Comparison of ENCODE assay signal across 4 worm cellular contexts in the genomic region with DNA sequence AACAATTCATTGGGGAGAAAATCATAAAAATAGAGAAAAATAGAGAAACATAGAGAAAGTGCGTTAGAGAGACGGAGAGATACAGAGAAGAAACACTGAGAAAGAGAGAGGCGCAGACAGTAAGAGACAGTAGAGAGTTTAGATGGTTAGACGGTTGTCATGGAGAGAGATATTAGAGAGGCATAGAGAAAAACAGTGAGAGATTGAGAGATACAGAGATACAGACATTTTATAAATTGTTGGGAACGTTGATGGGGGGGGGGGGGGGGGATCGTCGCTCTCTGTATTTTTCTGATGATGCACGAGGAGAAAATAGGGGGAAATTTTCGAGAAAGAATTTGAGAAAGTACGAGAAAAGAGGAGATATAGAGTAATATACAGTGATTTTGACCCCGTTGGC.
TF ChIP-seq lines count a peak whose summit lies in the region.

No protein-coding gene starts in this region.

TF ChIP-seq in whole organism, L1 larva, 84 proteins besides CTCF, POLR2A, EP300 and RAD21 (continued from another document and continues in another):
- peak in 1 of 2 experiments; percentile 71 for TF ChIP-seq ztf-11 (tag; optimal IDR thresholded peaks at IDR 0.05; lab: Kevin White, UChicago)
- peak; percentile 34 for TF ChIP-seq ceh-8 (GFP tag; optimal IDR thresholded peaks at IDR 0.05; lab: Kevin White, UChicago)
- no peak for TF ChIP-seq ama-1 (optimal IDR thresholded peaks at IDR 0.05; lab: Kevin White, UChicago)
- TF ChIP-seq sptf-1 (tag; optimal IDR thresholded peaks at IDR 0.05; lab: Kevin White, UChicago): no peak
- TF ChIP-seq ets-5 (GFP tag; IDR thresholded peaks at IDR 0.05; lab: Robert Waterston, UW): no peak
- no peak for TF ChIP-seq pqm-1 (tag; optimal IDR thresholded peaks at IDR 0.05; lab: Kevin White, UChicago)
- peak; percentile 72 for TF ChIP-seq isw-1 (GFP tag; IDR thresholded peaks at IDR 0.05; lab: Robert Waterston, UW)
- TF ChIP-seq nhr-12 (tag; optimal IDR thresholded peaks at IDR 0.05; lab: Kevin White, UChicago): no peak
- peak; percentile 95 for TF ChIP-seq snu-23 (GFP tag; optimal IDR thresholded peaks at IDR 0.05; lab: Kevin White, UChicago)
- peak; percentile 26 for TF ChIP-seq vab-15 (tag; optimal IDR thresholded peaks at IDR 0.05; lab: Kevin White, UChicago)
- TF ChIP-seq unc-62 (GFP tag; optimal IDR thresholded peaks at IDR 0.05; lab: Kevin White, UChicago): no peak
- TF ChIP-seq alr-1 (tag; optimal IDR thresholded peaks at IDR 0.05; lab: Kevin White, UChicago; ENCODE audit: borderline replicate concordance): no peak
- TF ChIP-seq efl-3 (GFP tag; optimal IDR thresholded peaks at IDR 0.05; lab: Kevin White, UChicago): no peak
- TF ChIP-seq C34B4.2 (tag; optimal IDR thresholded peaks at IDR 0.05; lab: Kevin White, UChicago): no peak
- TF ChIP-seq ces-1 (GFP tag; optimal IDR thresholded peaks at IDR 0.05; lab: Kevin White, UChicago): no peak
- TF ChIP-seq irx-1 (tag; optimal IDR thresholded peaks at IDR 0.05; lab: Kevin White, UChicago): peak; percentile 79
- peak; percentile 79 for TF ChIP-seq ztf-4 (tag; optimal IDR thresholded peaks at IDR 0.05; lab: Kevin White, UChicago)
- TF ChIP-seq lir-3 (tag; optimal IDR thresholded peaks at IDR 0.05; lab: Kevin White, UChicago; ENCODE audit: poor library complexity): no peak
- peak; percentile 84 to 90 for TF ChIP-seq lsy-2 (tag; optimal IDR thresholded peaks at IDR 0.05; lab: Kevin White, UChicago)
- TF ChIP-seq hpl-2 (GFP tag; optimal IDR thresholded peaks at IDR 0.05; lab: Kevin White, UChicago): no peak
- no peak for TF ChIP-seq pag-3 (tag; optimal IDR thresholded peaks at IDR 0.05; lab: Kevin White, UChicago; ENCODE audit: borderline replicate concordance, insufficient read depth)
- TF ChIP-seq C04F5.9 (tag; optimal IDR thresholded peaks at IDR 0.05; lab: Kevin White, UChicago): peak; percentile 31
- peak; percentile 57 to 86 for TF ChIP-seq lin-35 (GFP tag; optimal IDR thresholded peaks at IDR 0.05; lab: Kevin White, UChicago)
- peak; percentile 86 for TF ChIP-seq jun-1 (tag; optimal IDR thresholded peaks at IDR 0.05; lab: Kevin White, UChicago)
- no peak for TF ChIP-seq fkh-10 (GFP tag; optimal IDR thresholded peaks at IDR 0.05; lab: Kevin White, UChicago)
- TF ChIP-seq unc-30 (tag; optimal IDR thresholded peaks at IDR 0.05; lab: Kevin White, UChicago): no peak
- peak; percentile 91 for TF ChIP-seq nhr-19 (GFP tag; conservative IDR thresholded peaks at IDR 0.05; lab: Robert Waterston, UW)
- peak; percentile 46 to 83 (median 57) for TF ChIP-seq ceh-82 (tag; optimal IDR thresholded peaks at IDR 0.05; lab: Kevin White, UChicago)
- TF ChIP-seq aha-1 (tag; optimal IDR thresholded peaks at IDR 0.05; lab: Kevin White, UChicago): peak; percentile 52
- no peak for TF ChIP-seq skn-1 (tag; optimal IDR thresholded peaks at IDR 0.05; lab: Kevin White, UChicago)

TF ChIP-seq in whole organism, L2 larva, 48 proteins besides CTCF, POLR2A, EP300 and RAD21 (continued from another document):
- TF ChIP-seq skn-1 (tag; optimal IDR thresholded peaks at IDR 0.05; lab: Kevin White, UChicago) (no peak), sem-4 (tag; optimal IDR thresholded peaks at IDR 0.05; lab: Kevin White, UChicago) (peak; percentile 83), nhr-237 (tag; optimal IDR thresholded peaks at IDR 0.05; lab: Kevin White, UChicago) (peak; percentile 50), nhr-11 (tag; optimal IDR thresholded peaks at IDR 0.05; lab: Kevin White, UChicago) (no peak), zag-1 (tag; optimal IDR thresholded peaks at IDR 0.05; lab: Kevin White, UChicago) (no peak), ZK546.5 (tag; optimal IDR thresholded peaks at IDR 0.05; lab: Kevin White, UChicago) (no peak), ztf-1 (GFP tag; conservative IDR thresholded peaks at IDR 0.05; lab: Robert Waterston, UW) (no peak), nhr-129 (tag; optimal IDR thresholded peaks at IDR 0.05; lab: Kevin White, UChicago) (no peak), lin-13 (GFP tag; optimal IDR thresholded peaks at IDR 0.05; lab: Kevin White, UChicago) (peak; percentile 76), lsy-2 (tag; optimal IDR thresholded peaks at IDR 0.05; lab: Kevin White, UChicago) (peak; percentile 73 to 89), blmp-1 (tag; optimal IDR thresholded peaks at IDR 0.05; lab: Kevin White, UChicago; ENCODE audit: insufficient read depth) (peak; percentile 49), ceh-16 (tag; optimal IDR thresholded peaks at IDR 0.05; lab: Kevin White, UChicago) (no peak), peb-1 (tag; optimal IDR thresholded peaks at IDR 0.05; lab: Kevin White, UChicago) (no peak), nhr-23 (tag; optimal IDR thresholded peaks at IDR 0.05; lab: Kevin White, UChicago) (no peak), egl-27 (tag; optimal IDR thresholded peaks at IDR 0.05; lab: Kevin White, UChicago) (peak; percentile 42), R02D3.7 (tag; optimal IDR thresholded peaks at IDR 0.05; lab: Kevin White, UChicago) (no peak), sma-9 (GFP tag; optimal IDR thresholded peaks at IDR 0.05; lab: Kevin White, UChicago) (peak; percentile 94), sma-9 (tag; optimal IDR thresholded peaks at IDR 0.05; lab: Kevin White, UChicago) (no peak), nhr-6 (tag; optimal IDR thresholded peaks at IDR 0.05; lab: Kevin White, UChicago) (peak; percentile 76)

TF ChIP-seq in whole organism, L3 larva, 47 proteins besides CTCF, POLR2A, EP300 and RAD21 (continued from another document):
- TF ChIP-seq nhr-76 (tag; optimal IDR thresholded peaks at IDR 0.05; lab: Kevin White, UChicago) (no peak), elt-1 (tag; optimal IDR thresholded peaks at IDR 0.05; lab: Kevin White, UChicago) (no peak), unc-39 (tag; optimal IDR thresholded peaks at IDR 0.05; lab: Kevin White, UChicago) (no peak), aly-2 (tag; optimal IDR thresholded peaks at IDR 0.05; lab: Kevin White, UChicago) (no peak), pqm-1 (tag; optimal IDR thresholded peaks at IDR 0.05; lab: Kevin White, UChicago) (peak; percentile 58), mdl-1 (tag; optimal IDR thresholded peaks at IDR 0.05; lab: Kevin White, UChicago) (no peak)

TF ChIP-seq in whole organism, L4 larva, 104 proteins besides CTCF, POLR2A, EP300 and RAD21 (continued from another document):
- no peak for TF ChIP-seq nhr-111 (GFP tag; optimal IDR thresholded peaks at IDR 0.05; lab: Kevin White, UChicago)
- TF ChIP-seq spr-3 (GFP tag; optimal IDR thresholded peaks at IDR 0.05; lab: Kevin White, UChicago): no peak
- TF ChIP-seq nhr-77 (tag; optimal IDR thresholded peaks at IDR 0.05; lab: Kevin White, UChicago): peak; percentile 42
- TF ChIP-seq ztf-7 (tag; optimal IDR thresholded peaks at IDR 0.05; lab: Kevin White, UChicago): peak; percentile 42
- no peak for TF ChIP-seq zfp-2 (tag; optimal IDR thresholded peaks at IDR 0.05; lab: Kevin White, UChicago)
- no peak for TF ChIP-seq Y48G9A.11 (GFP tag; IDR thresholded peaks at IDR 0.05; lab: Robert Waterston, UW)
- TF ChIP-seq nhr-76 (tag; optimal IDR thresholded peaks at IDR 0.05; lab: Kevin White, UChicago): peak; percentile 29
- peak; percentile 96 for TF ChIP-seq aha-1 (tag; lab: Kevin White, UChicago)
- TF ChIP-seq ZK546.5 (tag; optimal IDR thresholded peaks at IDR 0.05; lab: Kevin White, UChicago): no peak
- TF ChIP-seq dmd-6 (GFP tag; IDR thresholded peaks at IDR 0.05; lab: Robert Waterston, UW): peak; percentile 77
- peak; percentile 91 for TF ChIP-seq dve-1 (tag; optimal IDR thresholded peaks at IDR 0.05; lab: Kevin White, UChicago; ENCODE audit: insufficient read depth)
- 0 out of 2 replicates have a peak, but pooled peaks have one; percentile 23 for TF ChIP-seq lin-29 (GFP tag; IDR thresholded peaks at IDR 0.05; lab: Robert Waterston, UW)
- no peak for TF ChIP-seq ZK337.2 (GFP tag; IDR thresholded peaks at IDR 0.05; lab: Robert Waterston, UW)
- no peak for TF ChIP-seq tag-97 (GFP tag; IDR thresholded peaks at IDR 0.05; lab: Robert Waterston, UW)
- no peak for TF ChIP-seq ceh-32 (tag; optimal IDR thresholded peaks at IDR 0.05; lab: Kevin White, UChicago; ENCODE audit: poor library complexity)
- no peak for TF ChIP-seq ztf-11 (tag; optimal IDR thresholded peaks at IDR 0.05; lab: Kevin White, UChicago)
- peak; percentile 37; the same call in 1 of the 2 replicates for TF ChIP-seq ceh-20 (GFP tag; IDR thresholded peaks at IDR 0.05; lab: Robert Waterston, UW)
- TF ChIP-seq lim-7 (GFP tag; IDR thresholded peaks at IDR 0.05; lab: Robert Waterston, UW): no peak
- TF ChIP-seq dpl-1 (GFP tag; optimal IDR thresholded peaks at IDR 0.05; lab: Kevin White, UChicago): peak; percentile 59
- TF ChIP-seq hif-1 (tag; optimal IDR thresholded peaks at IDR 0.05; lab: Kevin White, UChicago): peak in 1 of 2 experiments; percentile 14
- TF ChIP-seq hlh-30 (tag; optimal IDR thresholded peaks at IDR 0.05; lab: Kevin White, UChicago; ENCODE audit: insufficient read depth): peak; percentile 77
- TF ChIP-seq nhr-48 (tag; optimal IDR thresholded peaks at IDR 0.05; lab: Kevin White, UChicago): peak; percentile 31
- peak; percentile 75 for TF ChIP-seq hlh-11 (tag; optimal IDR thresholded peaks at IDR 0.05; lab: Kevin White, UChicago)
- no peak for TF ChIP-seq F37D6.2 (tag; optimal IDR thresholded peaks at IDR 0.05; lab: Kevin White, UChicago)
- TF ChIP-seq gei-8 (GFP tag; optimal IDR thresholded peaks at IDR 0.05; lab: Kevin White, UChicago): no peak
- TF ChIP-seq hmg-1.1 (GFP tag; IDR thresholded peaks at IDR 0.05; lab: Robert Waterston, UW): peak; percentile 73
- TF ChIP-seq unc-62 (GFP tag; optimal IDR thresholded peaks at IDR 0.05 in 1 of 2; lab: Kevin White, UChicago): peak in 1 of 2 experiments; percentile 89
- no peak for TF ChIP-seq unc-62 (tag; optimal IDR thresholded peaks at IDR 0.05; lab: Kevin White, UChicago)
- no peak for TF ChIP-seq tra-1 (GFP tag; IDR thresholded peaks at IDR 0.05; lab: Robert Waterston, UW)
- TF ChIP-seq F44E2.7 (GFP tag; IDR thresholded peaks at IDR 0.05; lab: Robert Waterston, UW): no peak
- no peak for TF ChIP-seq skn-1 (tag; optimal IDR thresholded peaks at IDR 0.05; lab: Kevin White, UChicago)
- TF ChIP-seq lir-3 (tag; optimal IDR thresholded peaks at IDR 0.05; lab: Kevin White, UChicago): no peak
- TF ChIP-seq daf-12 (tag; optimal IDR thresholded peaks at IDR 0.05; lab: Kevin White, UChicago): no peak
- TF ChIP-seq unc-130 (GFP tag; optimal IDR thresholded peaks at IDR 0.05; lab: Kevin White, UChicago): no peak
- TF ChIP-seq nhr-237 (tag; optimal IDR thresholded peaks at IDR 0.05; lab: Kevin White, UChicago): no peak
- no peak for TF ChIP-seq pqm-1 (tag; optimal IDR thresholded peaks at IDR 0.05; lab: Kevin White, UChicago)
- no peak for TF ChIP-seq mxl-2 (GFP tag; conservative IDR thresholded peaks at IDR 0.05; lab: Robert Waterston, UW)
- TF ChIP-seq T26A8.4 (GFP tag; IDR thresholded peaks at IDR 0.05; lab: Robert Waterston, UW): peak; percentile 65; the same call in 1 of the 2 replicates
- no peak for TF ChIP-seq T20F7.1 (GFP tag; optimal IDR thresholded peaks at IDR 0.05; lab: Kevin White, UChicago)
- TF ChIP-seq snpc-4 (tag; optimal IDR thresholded peaks at IDR 0.05; lab: Kevin White, UChicago): no peak
- peak; percentile 9 for TF ChIP-seq nhr-25 (tag; optimal IDR thresholded peaks at IDR 0.05; lab: Kevin White, UChicago; ENCODE audit: borderline replicate concordance, insufficient read depth)
- no peak for TF ChIP-seq daf-19 (GFP tag; conservative IDR thresholded peaks at IDR 0.05; lab: Robert Waterston, UW)
- peak; percentile 22 for TF ChIP-seq nhr-102 (tag; optimal IDR thresholded peaks at IDR 0.05; lab: Kevin White, UChicago)
- TF ChIP-seq lin-39 (tag; optimal IDR thresholded peaks at IDR 0.05; lab: Kevin White, UChicago): no peak
- TF ChIP-seq ctbp-1 (GFP tag; IDR thresholded peaks at IDR 0.05; lab: Robert Waterston, UW): no peak
- no peak for TF ChIP-seq arid-1 (GFP tag; conservative IDR thresholded peaks at IDR 0.05; lab: Robert Waterston, UW)
- TF ChIP-seq fos-1 (tag; optimal IDR thresholded peaks at IDR 0.05; lab: Kevin White, UChicago): no peak
- no peak for TF ChIP-seq zip-2 (tag; optimal IDR thresholded peaks at IDR 0.05; lab: Kevin White, UChicago)
- TF ChIP-seq madf-9 (GFP tag; conservative IDR thresholded peaks at IDR 0.05; lab: Robert Waterston, UW): no peak
- TF ChIP-seq mxl-3 (GFP tag; optimal IDR thresholded peaks at IDR 0.05; lab: Kevin White, UChicago): no peak
- TF ChIP-seq egl-43 (GFP tag; IDR thresholded peaks at IDR 0.05; lab: Robert Waterston, UW): no peak
- peak; percentile 10 for TF ChIP-seq nhr-11 (tag; optimal IDR thresholded peaks at IDR 0.05; lab: Kevin White, UChicago)
- TF ChIP-seq jun-1 (tag; optimal IDR thresholded peaks at IDR 0.05; lab: Kevin White, UChicago): peak; percentile 27
- TF ChIP-seq sdz-12 (GFP tag; optimal IDR thresholded peaks at IDR 0.05; lab: Kevin White, UChicago): no peak
- TF ChIP-seq lsy-2 (tag; optimal IDR thresholded peaks at IDR 0.05; lab: Kevin White, UChicago): peak; percentile 30 to 89
- no peak for TF ChIP-seq aly-2 (tag; optimal IDR thresholded peaks at IDR 0.05; lab: Kevin White, UChicago)
- peak; percentile 85 for TF ChIP-seq nhr-6 (tag; optimal IDR thresholded peaks at IDR 0.05; lab: Kevin White, UChicago)
- no peak for TF ChIP-seq attf-4 (tag; optimal IDR thresholded peaks at IDR 0.05; lab: Kevin White, UChicago)
- TF ChIP-seq spr-1 (tag; optimal IDR thresholded peaks at IDR 0.05; lab: Kevin White, UChicago): no peak
- TF ChIP-seq unc-39 (tag; optimal IDR thresholded peaks at IDR 0.05; lab: Kevin White, UChicago): no peak
